Fruit fly (Drosophila melanogaster): ENCODE results near the gene lin-28.

DNA sequence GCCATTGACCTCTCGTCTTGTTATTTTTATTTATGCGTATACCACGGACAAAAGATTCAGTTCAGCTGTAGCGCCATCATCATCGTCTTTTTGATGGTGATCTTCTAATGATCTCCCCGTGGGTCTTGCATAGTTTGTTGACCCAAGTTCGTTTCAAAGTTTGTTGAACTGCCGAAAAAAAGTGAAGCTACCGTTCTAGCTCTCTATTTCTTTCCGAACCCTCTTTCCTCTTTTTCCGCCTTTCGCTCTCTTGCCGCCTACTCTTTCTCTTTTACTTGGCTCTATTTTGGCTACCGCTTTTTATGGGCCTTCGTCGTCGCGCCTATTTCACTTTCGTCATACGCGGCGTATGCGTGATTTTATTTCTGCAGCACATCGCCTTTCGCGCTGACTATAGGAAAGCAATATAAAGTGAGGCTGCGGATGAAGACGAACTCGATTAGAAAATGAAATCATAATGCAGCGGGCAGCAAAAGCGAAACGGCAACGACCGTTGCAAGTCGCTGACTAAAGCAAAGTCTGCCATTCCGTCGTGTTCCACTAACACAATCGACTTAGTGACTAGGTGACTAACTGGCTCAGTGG is 45.6 kb upstream of the lin-28 start:
- TF ChIP-seq psq (optimal IDR thresholded peaks at IDR 0.05): no peak
- no peak for TF ChIP-seq usp (GFP tag; optimal IDR thresholded peaks at IDR 0.05)

All from whole organism.